Fruit fly (Drosophila melanogaster): ENCODE data around the gene CG11977.

DNA sequence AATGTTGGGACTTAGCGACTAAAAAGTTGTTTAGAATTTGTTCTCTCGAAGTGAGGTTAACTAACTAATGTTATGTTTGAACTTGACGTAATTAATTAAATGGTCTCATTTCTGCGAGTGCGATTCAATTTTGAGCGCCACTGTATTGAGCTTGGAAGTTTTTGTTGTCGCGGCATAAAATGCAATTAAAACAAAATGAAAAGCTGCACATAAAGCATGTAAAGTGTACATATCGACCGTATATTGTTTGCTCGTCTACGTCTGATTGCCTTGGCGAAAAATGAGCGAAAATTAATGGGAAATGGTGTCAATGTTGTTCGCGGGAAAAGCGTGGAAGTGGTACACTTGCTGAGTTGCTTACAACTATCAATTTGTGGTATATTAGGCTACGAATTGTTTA, 19.4 kb downstream of the CG11977 start:
- TF ChIP-seq pan (optimal IDR thresholded peaks at IDR 0.05) (no peak), EcR (GFP tag; optimal IDR thresholded peaks at IDR 0.05) (no peak), usp (GFP tag; optimal IDR thresholded peaks at IDR 0.05) (no peak), CG8478 (optimal IDR thresholded peaks at IDR 0.05) (no peak)
